Worm (Caenorhabditis elegans) whole organism, early embryonic: ENCODE data around the gene act-5.

ENCODE experiments used
- ama-1 ChIP-seq: fragments of 150-350 bp; optimal IDR thresholded peaks from 2 replicates; lab custom pipeline; 2014
- ceh-13 ChIP-seq: fragments of 200-800 bp; sonication (Bioruptor generic); optimal IDR thresholded peaks from 2 replicates; lab custom pipeline; 2018; ENCODE audit warnings: mild to moderate bottlenecking, missing genetic modification characterization, missing compliant biosample characterization
- ceh-36 ChIP-seq: sonication (generic microtip); optimal IDR thresholded peaks from 2 replicates; lab custom pipeline; 2016; ENCODE audit warnings: missing genetic modification characterization, inconsistent platforms, missing compliant biosample characterization
- ets-7 ChIP-seq: sonication (generic microtip); optimal IDR thresholded peaks from 2 replicates; lab custom pipeline; 2016; ENCODE audit warnings: missing genotype, missing genetic modification characterization, missing compliant biosample characterization
- hnd-1 ChIP-seq: sonication (generic microtip); optimal IDR thresholded peaks from 2 replicates; lab custom pipeline; 2016; ENCODE audit warnings: missing genetic modification characterization, missing compliant biosample characterization

- TF ChIP-seq ets-7 (no peak), ceh-36 (tag; lab: Kevin White, UChicago) (no peak), ama-1 (lab: Kevin White, UChicago) (no peak), hnd-1 (tag; lab: Kevin White, UChicago) (no peak), ceh-13 (GFP tag; lab: Kevin White, UChicago) (no peak)
These were observed 24.1 kb downstream of the act-5 start for ce11 chrIII:13581727-13582126.
